Fruit fly (Drosophila melanogaster): ENCODE results near the gene CG42661.

The CG42661 gene

DNA sequence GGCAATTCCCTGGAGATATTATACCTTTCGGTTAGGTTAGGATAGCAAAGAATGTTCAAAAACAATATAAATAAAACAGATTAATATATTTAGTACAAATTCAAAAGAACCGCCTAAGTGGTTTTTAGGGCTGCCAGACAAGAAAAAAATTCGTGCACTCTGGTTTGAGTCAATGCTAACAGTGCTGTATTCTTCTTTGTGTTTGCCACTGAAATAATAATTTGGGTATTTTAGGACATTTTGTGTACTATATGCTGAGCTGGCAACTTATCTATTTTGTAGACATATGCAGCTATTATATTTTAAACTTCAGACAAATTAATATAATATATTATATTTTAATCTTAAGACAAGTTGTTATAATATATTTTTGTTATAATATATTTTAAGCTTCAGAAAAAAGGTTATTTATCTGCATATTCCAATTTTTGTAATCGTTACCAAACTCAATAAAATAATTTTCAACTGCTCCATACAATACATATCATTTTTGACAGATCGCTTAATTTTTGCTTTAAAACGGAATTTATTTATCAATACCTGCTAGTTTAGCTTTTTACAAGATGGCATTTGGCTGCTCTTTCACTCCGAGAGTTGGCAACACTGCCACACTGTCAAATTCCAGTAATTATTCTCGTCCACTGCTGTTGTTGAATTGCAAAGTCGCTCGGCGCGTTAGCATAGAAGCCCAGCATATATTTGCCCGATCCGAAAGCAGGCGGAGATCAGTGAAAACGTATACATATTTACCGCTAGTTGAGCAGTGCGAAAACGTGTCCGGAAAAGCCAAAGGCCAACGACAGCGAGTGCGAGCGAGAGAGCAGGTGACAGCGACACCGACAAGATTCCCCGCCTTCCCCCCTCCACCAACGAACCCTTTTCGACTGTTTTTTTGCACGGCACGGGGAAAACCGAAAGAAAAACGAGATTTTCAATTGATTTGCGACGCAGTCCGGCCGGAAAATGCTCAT, 45.4 kb downstream of the CG42661 start, which contains the start of gene CG7546 (continued):
- TF ChIP-seq onecut (GFP tag; IDR thresholded peaks at IDR 0.05) = no peak
- TF ChIP-seq Xrp1 (GFP tag; IDR thresholded peaks at IDR 0.05) = no peak
- no peak for TF ChIP-seq ssp (GFP tag; IDR thresholded peaks at IDR 0.05)
- TF ChIP-seq CG9876 (GFP tag; optimal IDR thresholded peaks at IDR 0.05) = no peak
- no peak for TF ChIP-seq CG7963 (GFP tag; IDR thresholded peaks at IDR 0.05; ENCODE audit: partially characterized antibody)
- peak; percentile 27 for TF ChIP-seq HLH54F (GFP tag; optimal IDR thresholded peaks at IDR 0.05)
- TF ChIP-seq CG14710 (tag; optimal IDR thresholded peaks at IDR 0.05) = peak; percentile 72
- no peak for TF ChIP-seq CG43689 (GFP tag; IDR thresholded peaks at IDR 0.05)
- TF ChIP-seq pzg (GFP tag; optimal IDR thresholded peaks at IDR 0.05) = peak; percentile 68
- no peak for TF ChIP-seq Lim3 (GFP tag; IDR thresholded peaks at IDR 0.05)
- TF ChIP-seq Deaf1 (tag; optimal IDR thresholded peaks at IDR 0.05) = peak; percentile 29
- TF ChIP-seq CG8388 (GFP tag; optimal IDR thresholded peaks at IDR 0.05) = peak; percentile 20
- TF ChIP-seq tin (GFP tag; optimal IDR thresholded peaks at IDR 0.05) = peak; percentile 10
- TF ChIP-seq otp (GFP tag; IDR thresholded peaks at IDR 0.05) = no peak
- no peak for TF ChIP-seq toy (GFP tag; IDR thresholded peaks at IDR 0.05)
- no peak for TF ChIP-seq Sry-δ (GFP tag; optimal IDR thresholded peaks at IDR 0.05)
- TF ChIP-seq CG12104 (GFP tag; optimal IDR thresholded peaks at IDR 0.05) = peak; percentile 50
- TF ChIP-seq Hsf (GFP tag; optimal IDR thresholded peaks at IDR 0.05) = peak; percentile 16
- TF ChIP-seq CG15269 (tag; optimal IDR thresholded peaks at IDR 0.05) = no peak
- TF ChIP-seq CG3407 (GFP tag; optimal IDR thresholded peaks at IDR 0.05) = no peak
- peak; percentile 63 for TF ChIP-seq Lhr (GFP tag; optimal IDR thresholded peaks at IDR 0.05)
- no peak for TF ChIP-seq en (GFP tag; optimal IDR thresholded peaks at IDR 0.05)
- TF ChIP-seq cad (GFP tag; optimal IDR thresholded peaks at IDR 0.05) = no peak
- no peak for TF ChIP-seq CG15479 (GFP tag; optimal IDR thresholded peaks at IDR 0.05)
- peak; percentile 84 for TF ChIP-seq CG1832 (GFP tag; optimal IDR thresholded peaks at IDR 0.05)
- TF ChIP-seq fru (optimal IDR thresholded peaks at IDR 0.05) = no peak
- no peak for TF ChIP-seq Sox100B (GFP tag; optimal IDR thresholded peaks at IDR 0.05)
- no peak for TF ChIP-seq fu2 (GFP tag; optimal IDR thresholded peaks at IDR 0.05)
- no peak for TF ChIP-seq TFAM (GFP tag; optimal IDR thresholded peaks at IDR 0.05)
- TF ChIP-seq Bgb (GFP tag; IDR thresholded peaks at IDR 0.05; ENCODE audit: partially characterized antibody) = no peak
- TF ChIP-seq usp (GFP tag; optimal IDR thresholded peaks at IDR 0.05) = no peak
- TF ChIP-seq CG6654 (GFP tag; optimal IDR thresholded peaks at IDR 0.05) = no peak
- TF ChIP-seq HLH3B (GFP tag; IDR thresholded peaks at IDR 0.05) = 0 out of 2 replicates have a peak, but pooled peaks have one; percentile 15
- no peak for TF ChIP-seq gcm2 (GFP tag; optimal IDR thresholded peaks at IDR 0.05)
- TF ChIP-seq salm (tag; optimal IDR thresholded peaks at IDR 0.05) = no peak
- 0 out of 2 replicates have a peak, but pooled peaks have one; percentile 13 for TF ChIP-seq amos (GFP tag; IDR thresholded peaks at IDR 0.05; ENCODE audit: partially characterized antibody)
- TF ChIP-seq CG9932 (GFP tag; IDR thresholded peaks at IDR 0.05) = peak; percentile 62
- no peak for TF ChIP-seq tio (GFP tag; optimal IDR thresholded peaks at IDR 0.05)
- TF ChIP-seq zfh1 (GFP tag; IDR thresholded peaks at IDR 0.05) = no peak
- TF ChIP-seq CG8944 (GFP tag; optimal IDR thresholded peaks at IDR 0.05) = no peak
- peak; percentile 26 for TF ChIP-seq ewg (GFP tag; optimal IDR thresholded peaks at IDR 0.05)
- TF ChIP-seq CG7372 (GFP tag; IDR thresholded peaks at IDR 0.05) = 0 out of 2 replicates have a peak, but pooled peaks have one; percentile 9
- no peak for TF ChIP-seq da (GFP tag; optimal IDR thresholded peaks at IDR 0.05)
- TF ChIP-seq CG12391 (tag; optimal IDR thresholded peaks at IDR 0.05) = peak; percentile 76
- peak in 1 of 2 experiments; percentile 17 for TF ChIP-seq bsh (GFP tag; optimal IDR thresholded peaks at IDR 0.05)
- TF ChIP-seq pfk (GFP tag; optimal IDR thresholded peaks at IDR 0.05) = no peak
- TF ChIP-seq CG31388 (GFP tag; optimal IDR thresholded peaks at IDR 0.05) = no peak
- 0 out of 2 replicates have a peak, but pooled peaks have one; percentile 14 for TF ChIP-seq E2f1 (GFP tag; IDR thresholded peaks at IDR 0.05)
- TF ChIP-seq sens-2 (GFP tag; IDR thresholded peaks at IDR 0.05) = no peak

Measured in whole organism, embryonic.